Fruit fly (Drosophila melanogaster) whole organism, larva: Measurements from ENCODE around the gene CG18094.

Experiments
- noc ChIP-seq: fragments of 200-800 bp; sonication (Bioruptor generic); optimal IDR thresholded peaks from 3 replicates; lab custom pipeline; 2019; ENCODE audit warnings: missing biosample characterization, mild to moderate bottlenecking, missing genetic modification characterization, moderate library complexity

The CG18094 gene

DNA sequence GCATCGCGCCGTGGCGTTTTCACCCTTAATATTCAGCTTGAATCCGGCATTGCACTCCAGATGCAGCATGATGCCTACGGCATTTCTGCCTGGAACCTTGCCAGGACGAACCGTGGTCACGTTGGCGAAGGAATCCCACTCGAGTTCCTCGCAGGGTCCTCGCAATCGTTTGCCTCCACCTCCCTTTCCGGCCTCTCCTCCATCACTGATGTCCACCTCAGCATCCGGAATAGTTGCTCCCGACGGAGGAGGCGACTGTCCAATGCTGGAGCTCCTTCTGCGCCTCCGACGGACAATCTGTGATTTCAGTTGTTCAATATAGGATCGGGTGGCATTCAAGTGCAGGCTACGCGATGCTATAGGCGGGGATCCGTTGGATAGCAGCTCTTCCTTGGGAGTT is 22.1 kb downstream of the CG18094 start:
- no peak for TF ChIP-seq noc

- TF ChIP-seq noc: no peak
These were observed 26.0 kb downstream of the CG18094 start for dm6 chr2L:19516062-19516461.

DNA sequence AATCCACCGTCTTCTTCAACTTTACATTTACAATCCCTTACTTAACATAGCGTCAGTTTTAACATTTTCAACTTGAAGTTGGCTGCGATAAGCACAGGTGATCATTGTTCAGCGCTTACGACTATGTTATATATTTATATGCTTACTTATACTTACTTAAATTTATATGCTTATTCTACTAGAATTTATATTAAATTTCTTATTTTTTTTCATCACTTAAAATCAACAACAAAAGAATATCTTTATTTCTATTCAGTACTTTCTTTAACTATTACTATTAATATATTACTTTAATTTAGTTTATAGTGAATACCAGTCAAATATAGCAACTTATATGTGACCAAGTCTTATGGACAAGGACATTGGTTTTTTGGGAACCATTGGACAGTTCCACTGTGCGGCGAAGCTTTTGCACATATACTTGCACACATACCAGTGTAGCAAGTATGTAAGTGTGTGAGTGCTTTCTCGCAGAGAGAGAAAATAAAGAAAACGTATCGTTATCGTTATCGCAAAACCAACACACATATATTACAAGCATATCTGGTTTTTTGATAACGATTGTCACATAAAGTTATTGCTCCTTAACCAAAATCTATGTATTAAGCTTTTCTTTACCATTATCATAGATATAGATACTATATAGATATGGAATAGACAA is 27.2 kb downstream of the CG18094 start, which contains the start of gene Hasp:
TSS of gene Hasp (minus strand) at position 51 of the 661 bp plus-strand sequence.
- no peak for TF ChIP-seq noc

- no peak for TF ChIP-seq noc
These were observed 28.6 kb downstream of the CG18094 start, which contains the start of gene CG10132 for dm6 chr2L:19518636-19519086. Gene CG10132 (plus strand): TSS chr2L:19518824.

- no peak for TF ChIP-seq noc
These were observed 29.5 kb downstream of the CG18094 start for dm6 chr2L:19519611-19520010.

DNA sequence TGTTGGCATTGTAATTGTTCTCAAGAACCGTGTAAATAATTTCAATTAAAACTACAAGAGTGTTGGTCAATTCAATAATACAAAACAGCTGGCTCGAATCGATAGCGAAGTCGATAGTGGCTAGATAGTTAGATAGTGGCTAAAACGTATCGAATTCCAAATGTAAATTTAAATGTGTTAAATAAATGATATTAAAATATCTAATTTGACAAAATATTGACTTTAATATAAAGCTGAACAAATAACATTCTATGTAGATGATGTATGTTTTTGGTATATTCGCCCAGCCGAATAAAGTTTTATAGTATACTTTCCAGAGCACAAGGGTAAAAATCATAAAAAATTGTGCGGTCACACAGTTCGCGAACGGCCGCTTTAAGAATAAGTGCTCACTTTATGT is 36.3 kb downstream of the CG18094 start, which contains the start of the genes Dpm1 and CG10137:
TSS of gene Dpm1 (minus strand) at position 53 of the 400 bp plus-strand sequence.
TSS of gene CG10137 (plus strand) at position 371 of the 400 bp plus-strand sequence.
- no peak for TF ChIP-seq noc

dm6 chr2L:19526844-19527243 is 36.8 kb downstream of the CG18094 start:
- TF ChIP-seq noc: no peak

- TF ChIP-seq noc: peak; percentile 100
These were observed 38.2 kb downstream of the CG18094 start for dm6 chr2L:19528308-19528707.

dm6 chr2L:19530092-19530491 is 40.0 kb downstream of the CG18094 start, which contains the start of gene CG10165:
Gene CG10165 (minus strand): TSS chr2L:19530305.
- TF ChIP-seq noc: no peak

dm6 chr2L:19533247-19533646 is 43.2 kb downstream of the CG18094 start, which contains the start of gene CG33116:
Gene CG33116 (plus strand): TSS chr2L:19533479.
- peak; percentile 74 for TF ChIP-seq noc

- no peak for TF ChIP-seq noc
These were observed 45.2 kb downstream of the CG18094 start, which contains the start of gene CG31697 for dm6 chr2L:19535234-19535633. Gene CG31697 (plus strand): TSS chr2L:19535448.

DNA sequence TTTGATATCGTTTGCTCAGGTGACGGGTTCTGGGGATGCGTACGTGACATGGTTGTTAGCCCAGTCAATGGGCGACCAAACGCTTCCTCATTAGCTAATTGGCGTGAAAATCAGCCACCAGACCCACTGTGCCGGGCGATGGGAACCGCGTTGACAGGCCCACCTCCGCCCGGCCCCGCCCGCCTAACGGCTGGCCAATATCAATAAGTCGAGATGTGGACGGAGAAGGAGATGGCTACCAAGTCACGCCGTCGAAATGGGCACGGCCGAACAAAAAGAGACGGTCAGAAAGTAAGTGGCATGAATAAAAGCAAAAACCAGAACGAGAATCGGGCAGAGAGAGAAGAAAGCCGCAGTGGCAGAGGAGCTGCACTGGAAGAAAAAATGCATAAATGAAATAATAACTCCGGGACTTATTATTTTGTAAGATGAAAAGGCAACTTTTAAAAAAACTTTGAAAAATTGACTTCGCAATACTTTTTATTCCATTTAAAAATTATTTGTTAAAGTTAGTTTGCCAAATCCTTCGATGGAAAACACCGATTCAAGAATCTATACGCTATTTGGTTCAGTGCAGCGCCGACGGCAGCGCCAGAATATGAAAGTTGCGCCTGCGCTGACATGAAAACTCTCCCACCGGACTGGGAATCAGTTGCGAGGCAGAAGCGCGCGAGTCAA is 47.9 kb downstream of the CG18094 start, which contains the start of gene CG13082:
TSS of gene CG13082 (plus strand) at position 647 of the 678 bp plus-strand sequence.
- peak; percentile 68 for TF ChIP-seq noc

- no peak for TF ChIP-seq noc
These were observed 50.2 kb downstream of the CG18094 start, which contains the start of gene CG13081 for dm6 chr2L:19540307-19540706. Gene CG13081 (plus strand): TSS chr2L:19540607.
